Worm (Caenorhabditis elegans) whole organism, L4 larva: ENCODE measurements around the gene cgh-1.

Experiments used
- F10B5.3 ChIP-seq: sonication (generic microtip); optimal IDR thresholded peaks from 2 replicates; lab custom pipeline; 2016; ENCODE audit warnings: mild to moderate bottlenecking, missing genetic modification characterization, missing compliant biosample characterization
- F26F4.8 ChIP-seq: fragments of 200-800 bp; sonication (Bioruptor generic); conservative IDR thresholded peaks from 2 replicates; pipeline ENCODE4 v1.3.6; 2022; ENCODE audit warnings: missing genetic modification characterization, missing compliant biosample characterization
- F44E2.7 ChIP-seq: fragments of 200-800 bp; sonication (Bioruptor generic); IDR thresholded peaks from 2 replicates; pipeline ENCODE4 v2.1.2; 2022; ENCODE audit warnings: missing genetic modification characterization, missing compliant biosample characterization
- Y75B8A.6 ChIP-seq: fragments of 200-800 bp; sonication (Bioruptor generic); IDR thresholded peaks from 2 replicates; pipeline ENCODE4 v1.3.6; 2022; ENCODE audit warnings: missing genetic modification reagents, missing genetic modification characterization, missing compliant biosample characterization
- ZK546.5 ChIP-seq, 2 experiments: sonication (generic microtip); optimal IDR thresholded peaks; 2 replicates each; lab custom pipeline; 2017; ENCODE audit warnings: missing biosample characterization in 2 of 2, missing genetic modification characterization in 2 of 2
- aha-1 ChIP-seq: fragments of 150-350 bp; peaks from one replicate; lab custom pipeline; 2014; ENCODE audit warnings: missing biosample characterization, missing genetic modification characterization
- ceh-20 ChIP-seq: fragments of 200-800 bp; sonication (Bioruptor generic); IDR thresholded peaks from 2 replicates; pipeline ENCODE4 v1.3.6; 2022; ENCODE audit warnings: missing genetic modification reagents, missing genetic modification characterization, missing compliant biosample characterization
- ceh-28 ChIP-seq: fragments of 150-350 bp; optimal IDR thresholded peaks from 2 replicates; lab custom pipeline; 2014; ENCODE audit warnings: missing biosample characterization, missing genetic modification reagents, missing genetic modification characterization
- ceh-44 ChIP-seq: fragments of 200-800 bp; sonication (Bioruptor generic); IDR thresholded peaks from 2 replicates; pipeline ENCODE4 v1.3.6; 2022; ENCODE audit warnings: missing genetic modification reagents, missing genetic modification characterization, missing compliant biosample characterization
- ces-1 ChIP-seq: fragments of 150-350 bp; sonication (generic microtip); optimal IDR thresholded peaks from 4 replicates; lab custom pipeline; 2014; ENCODE audit warnings: missing biosample characterization, missing genetic modification reagents, missing genetic modification characterization
- cey-2 ChIP-seq: sonication (generic microtip); optimal IDR thresholded peaks from 3 replicates; lab custom pipeline; 2017; ENCODE audit warnings: missing genetic modification characterization, mild to moderate bottlenecking, missing compliant biosample characterization, antibody characterized with exemption, borderline replicate concordance; ENCODE audit not compliant: insufficient read depth
- daf-16 ChIP-seq, 3 experiments: sonication (generic microtip); optimal IDR thresholded peaks; 2 replicates each; lab custom pipeline; 2016 to 2017; ENCODE audit warnings: missing genetic modification characterization in 3 of 3, missing genetic modification reagents in 3 of 3, mild to moderate bottlenecking in 2 of 3, missing compliant biosample characterization in 2 of 3, missing biosample characterization in 1 of 3, moderate library complexity in 1 of 3
- daf-19 ChIP-seq: fragments of 200-800 bp; sonication (Bioruptor generic); conservative IDR thresholded peaks from 2 replicates; pipeline ENCODE4 v1.3.6; 2022; ENCODE audit warnings: missing genetic modification characterization, missing compliant biosample characterization
- dmd-6 ChIP-seq: fragments of 200-800 bp; sonication (Bioruptor generic); IDR thresholded peaks from 2 replicates; pipeline ENCODE4 v1.3.6; 2022; ENCODE audit warnings: missing genetic modification reagents, missing genetic modification characterization, missing compliant biosample characterization
- duxl-1 ChIP-seq: sonication (generic microtip); optimal IDR thresholded peaks from 2 replicates; lab custom pipeline; 2016; ENCODE audit warnings: mild to moderate bottlenecking, missing genetic modification characterization, moderate library complexity, missing compliant biosample characterization; ENCODE audit not compliant: poor library complexity
- egl-27 ChIP-seq: sonication (generic microtip); optimal IDR thresholded peaks from 3 replicates; lab custom pipeline; 2017; ENCODE audit warnings: missing biosample characterization, missing genetic modification reagents, missing genetic modification characterization
- fkh-10 ChIP-seq: fragments of 150-350 bp; optimal IDR thresholded peaks from 2 replicates; lab custom pipeline; 2014; ENCODE audit warnings: missing biosample characterization, missing genetic modification reagents, missing genetic modification characterization
- hif-1 ChIP-seq, 2 experiments: sonication (generic microtip); optimal IDR thresholded peaks; 2 replicates each; lab custom pipeline; 2016 to 2017; ENCODE audit warnings: missing compliant biosample characterization in 2 of 2, missing genetic modification characterization in 2 of 2, missing genetic modification reagents in 2 of 2, missing genotype in 2 of 2, mild to moderate bottlenecking in 1 of 2
- lsy-2 ChIP-seq, 2 experiments: fragments of 150-350 bp in 1 of 2; sonication (generic microtip) in 1 of 2; optimal IDR thresholded peaks; 2 replicates each; lab custom pipeline; 2014 to 2017; ENCODE audit warnings: missing biosample characterization in 2 of 2, missing genetic modification characterization in 2 of 2
- madf-5 ChIP-seq, 2 experiments: fragments of 200-800 bp; sonication (Bioruptor generic); IDR thresholded peaks; 2 replicates each; pipeline ENCODE4 v1.3.6; 2022; ENCODE audit warnings: missing compliant biosample characterization in 2 of 2, missing genetic modification characterization in 2 of 2
- mdl-1 ChIP-seq, 2 experiments: fragments of 150-350 bp in 1 of 2; sonication (generic microtip) in 1 of 2; optimal IDR thresholded peaks; 2 replicates each; lab custom pipeline; 2014 to 2017; ENCODE audit warnings: missing biosample characterization in 2 of 2, missing genetic modification characterization in 2 of 2
- mep-1 ChIP-seq: fragments of 150-350 bp; sonication (generic microtip); optimal IDR thresholded peaks from 3 replicates; lab custom pipeline; 2014; ENCODE audit warnings: missing biosample characterization, missing genetic modification characterization
- mxl-3 ChIP-seq: fragments of 200-800 bp; sonication (Bioruptor generic); optimal IDR thresholded peaks from 2 replicates; lab custom pipeline; 2018; ENCODE audit warnings: mild to moderate bottlenecking, missing genetic modification characterization, missing compliant biosample characterization
- nhr-10 ChIP-seq: fragments of 150-350 bp; optimal IDR thresholded peaks from 2 replicates; lab custom pipeline; 2014; ENCODE audit warnings: missing biosample characterization, missing genetic modification characterization
- nhr-25 ChIP-seq: sonication (generic microtip); optimal IDR thresholded peaks from 2 replicates; lab custom pipeline; 2017; ENCODE audit warnings: missing genetic modification characterization, mild to moderate bottlenecking, missing compliant biosample characterization, antibody characterized with exemption, moderate library complexity, borderline replicate concordance; ENCODE audit not compliant: insufficient read depth
- nhr-48 ChIP-seq: sonication (generic microtip); optimal IDR thresholded peaks from 2 replicates; lab custom pipeline; 2016; ENCODE audit warnings: mild to moderate bottlenecking, missing genetic modification characterization, missing compliant biosample characterization
- pha-4 ChIP-seq, 2 experiments: fragments of 150-350 bp in 1 of 2; fragments of 200-800 bp in 1 of 2; sonication (Bioruptor generic) in 1 of 2; IDR thresholded peaks in 1 of 2; optimal IDR thresholded peaks in 1 of 2; 2 replicates each; pipeline versions ENCODE4 v1.3.6 to Lab custom; 2014 to 2022; ENCODE audit warnings: missing genetic modification characterization in 2 of 2, missing genetic modification reagents in 2 of 2, missing biosample characterization in 1 of 2, missing compliant biosample characterization in 1 of 2
- php-3 ChIP-seq: fragments of 200-800 bp; sonication (Bioruptor generic); IDR thresholded peaks from 2 replicates; pipeline ENCODE4 v1.3.6; 2022; ENCODE audit warnings: missing genetic modification reagents, missing genetic modification characterization, missing compliant biosample characterization
- rbr-2 ChIP-seq: sonication (generic microtip); optimal IDR thresholded peaks from 2 replicates; lab custom pipeline; 2016; ENCODE audit warnings: missing genotype, missing genetic modification characterization, missing compliant biosample characterization
- spr-3 ChIP-seq: fragments of 200-800 bp; sonication (Bioruptor generic); optimal IDR thresholded peaks from 2 replicates; lab custom pipeline; 2018; ENCODE audit warnings: mild to moderate bottlenecking, missing genetic modification characterization, missing compliant biosample characterization
- tra-1 ChIP-seq: fragments of 200-800 bp; sonication (Bioruptor generic); IDR thresholded peaks from 2 replicates; pipeline ENCODE4 v1.3.6; 2022; ENCODE audit warnings: missing genetic modification reagents, missing genetic modification characterization, missing compliant biosample characterization
- unc-130 ChIP-seq: sonication (generic microtip); optimal IDR thresholded peaks from 2 replicates; lab custom pipeline; 2016; ENCODE audit warnings: missing genetic modification reagents, missing genetic modification characterization, missing compliant biosample characterization
- unc-62 ChIP-seq, 3 experiments: fragments of 150-350 bp in 1 of 3; sonication (generic microtip); optimal IDR thresholded peaks in 2 of 3; peaks in 1 of 3; 1 replicate in 1 of 3; 2 replicates in 2 of 3; lab custom pipeline; 2014 to 2017; ENCODE audit warnings: missing biosample characterization in 3 of 3, missing genetic modification characterization in 3 of 3, missing genetic modification reagents in 3 of 3, missing genotype in 1 of 3
- zip-2 ChIP-seq: fragments of 150-350 bp; optimal IDR thresholded peaks from 2 replicates; lab custom pipeline; 2014; ENCODE audit warnings: missing biosample characterization, missing genetic modification characterization

The cgh-1 gene

DNA sequence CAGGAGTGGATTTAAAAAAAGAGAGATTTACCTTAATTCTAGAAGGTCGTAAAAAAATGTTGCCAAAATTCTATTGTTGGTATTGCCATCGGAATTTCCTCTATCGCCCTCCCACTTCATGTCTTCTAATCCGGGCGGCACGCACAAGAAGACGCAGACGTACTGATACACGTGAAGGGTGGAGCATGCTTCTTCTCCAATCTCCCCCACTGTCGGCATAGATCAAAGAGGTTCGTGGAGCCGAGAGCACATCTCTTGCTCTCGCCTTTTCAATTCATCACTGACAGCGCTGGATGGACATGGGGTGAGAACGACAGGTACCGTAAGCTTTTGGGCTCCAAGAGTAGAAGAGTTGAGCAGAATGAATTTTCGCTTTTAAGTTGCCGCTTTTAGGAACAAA lies 38.9 kb upstream of the cgh-1 start, which contains the start of gene lin-39:
lin-39 (minus strand) TSS at position 74 of the 400 bp plus-strand sequence.
- no peak for TF ChIP-seq ceh-44 (GFP tag; lab: Robert Waterston, UW)
- no peak for TF ChIP-seq pha-4 (GFP tag; IDR thresholded peaks at IDR 0.05; lab: Robert Waterston, UW)
- TF ChIP-seq pha-4 (tag; optimal IDR thresholded peaks at IDR 0.05; lab: Kevin White, UChicago): no peak
- TF ChIP-seq mdl-1 (tag; optimal IDR thresholded peaks at IDR 0.05; lab: Kevin White, UChicago): peak in 1 of 2 experiments; percentile 22
- TF ChIP-seq F10B5.3 (tag; lab: Kevin White, UChicago): no peak
- TF ChIP-seq fkh-10 (GFP tag; lab: Kevin White, UChicago): no peak
- no peak for TF ChIP-seq cey-2 (tag; lab: Kevin White, UChicago)

DNA sequence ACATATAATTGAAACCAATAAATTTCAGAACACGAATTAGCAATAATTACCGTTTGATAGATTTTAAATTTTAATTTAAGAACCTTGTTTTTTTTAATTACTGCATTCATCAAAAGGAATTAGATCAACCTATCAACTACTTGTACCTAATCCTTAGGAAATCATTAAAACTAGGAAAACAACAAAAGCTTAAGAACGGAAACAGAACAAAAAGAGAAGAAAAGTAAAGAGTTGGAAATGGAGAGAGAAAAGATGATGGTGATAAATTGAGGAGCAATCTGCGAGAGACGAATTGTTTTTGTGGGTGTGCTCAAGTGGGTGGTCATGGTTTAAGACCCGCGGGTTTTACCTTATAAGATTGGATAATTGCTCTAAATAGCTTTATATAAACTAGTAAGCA lies 37.7 kb upstream of the cgh-1 start:
- TF ChIP-seq rbr-2 (tag; lab: Kevin White, UChicago): no peak
- no peak for TF ChIP-seq daf-19
- TF ChIP-seq php-3 (GFP tag; lab: Robert Waterston, UW): no peak
- no peak for TF ChIP-seq ceh-28 (tag; lab: Kevin White, UChicago)
- TF ChIP-seq spr-3 (GFP tag; lab: Kevin White, UChicago): no peak
- no peak for TF ChIP-seq daf-16 (GFP tag; optimal IDR thresholded peaks at IDR 0.05; lab: Kevin White, UChicago)
- no peak for TF ChIP-seq daf-16 (tag; optimal IDR thresholded peaks at IDR 0.05; lab: Kevin White, UChicago)
- no peak for TF ChIP-seq hif-1 (tag; optimal IDR thresholded peaks at IDR 0.05; lab: Kevin White, UChicago)
- no peak for TF ChIP-seq zip-2 (tag; lab: Kevin White, UChicago)
- TF ChIP-seq unc-130: no peak
- no peak for TF ChIP-seq Y75B8A.6 (GFP tag; lab: Robert Waterston, UW)
- TF ChIP-seq F26F4.8 (GFP tag; lab: Robert Waterston, UW): no peak
- no peak for TF ChIP-seq nhr-10 (tag; lab: Kevin White, UChicago)
- TF ChIP-seq F44E2.7: no peak
- TF ChIP-seq madf-5 (GFP tag; IDR thresholded peaks at IDR 0.05; lab: Robert Waterston, UW): no peak
- no peak for TF ChIP-seq ces-1 (GFP tag; lab: Kevin White, UChicago)
- no peak for TF ChIP-seq dmd-6 (GFP tag; lab: Robert Waterston, UW)
- no peak for TF ChIP-seq nhr-25
- TF ChIP-seq, all 104 proteins: peak for 0

DNA sequence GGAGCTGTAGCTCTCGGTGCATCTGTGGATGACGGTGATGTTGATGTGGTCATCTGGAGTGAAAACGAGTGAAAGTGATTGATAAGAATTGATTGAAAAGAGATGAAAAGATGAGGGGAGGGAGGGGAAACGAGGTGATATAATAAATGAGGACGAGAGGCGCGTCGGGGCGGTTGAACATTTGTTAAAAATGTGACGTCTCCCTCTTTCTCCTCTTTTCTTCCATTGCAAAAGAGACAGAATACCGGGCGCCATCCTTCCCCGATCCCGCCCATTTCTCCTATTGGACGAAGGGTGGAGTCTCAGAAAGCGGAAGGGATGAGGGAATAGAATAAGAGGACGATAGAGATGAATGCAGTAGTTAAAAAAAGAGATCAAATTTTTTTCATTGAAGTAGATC lies 37.0 kb upstream of the cgh-1 start:
- TF ChIP-seq nhr-48 (tag; lab: Kevin White, UChicago): no peak
- TF ChIP-seq egl-27 (tag; lab: Kevin White, UChicago): no peak
- TF ChIP-seq nhr-25: no peak
- TF ChIP-seq mep-1: peak; percentile 10
- peak in 1 of 2 experiments; percentile 100 for TF ChIP-seq unc-62 (GFP tag; optimal IDR thresholded peaks at IDR 0.05 in 1 of 2; lab: Kevin White, UChicago)
- TF ChIP-seq unc-62 (tag; optimal IDR thresholded peaks at IDR 0.05; lab: Kevin White, UChicago): no peak
- peak; percentile 30 for TF ChIP-seq aha-1 (tag; lab: Kevin White, UChicago)
- TF ChIP-seq ZK546.5 (tag; optimal IDR thresholded peaks at IDR 0.05; lab: Kevin White, UChicago): no peak
- TF ChIP-seq duxl-1 (tag; lab: Kevin White, UChicago): peak; percentile 56
- peak; percentile 60; the same call in 1 of the 2 replicates for TF ChIP-seq tra-1 (GFP tag; lab: Robert Waterston, UW)
- TF ChIP-seq mxl-3 (GFP tag; lab: Kevin White, UChicago): peak; percentile 11
- TF ChIP-seq lsy-2 (tag; optimal IDR thresholded peaks at IDR 0.05; lab: Kevin White, UChicago): peak in 1 of 2 experiments; percentile 76
- peak; percentile 51; the same call in 1 of the 2 replicates for TF ChIP-seq ceh-20
- TF ChIP-seq php-3 (GFP tag; lab: Robert Waterston, UW): no peak
